Fruit fly (Drosophila melanogaster) whole organism, prepupa: ENCODE data around the gene CG6066.

Experiments
- CG34406 ChIP-seq: fragments of 200-800 bp; sonication (Bioruptor generic); optimal IDR thresholded peaks from 3 replicates; lab custom pipeline; 2016; ENCODE audit warnings: missing biosample characterization, missing genetic modification characterization
- CG6163 ChIP-seq: fragments of 200-800 bp; sonication (Bioruptor generic); IDR thresholded peaks from 3 replicates; pipeline ENCODE4 v1.3.6; 2022; ENCODE audit warnings: missing biosample characterization, missing genetic modification characterization
- CG6276 ChIP-seq: fragments of 200-800 bp; sonication (Bioruptor generic); optimal IDR thresholded peaks from 2 replicates; lab custom pipeline; 2017; ENCODE audit warnings: missing biosample characterization, mild to moderate bottlenecking, missing genetic modification characterization
- Gug ChIP-seq: fragments of 200-800 bp; sonication (Bioruptor generic); IDR thresholded peaks from 2 replicates; pipeline ENCODE4 v1.3.6; 2022; ENCODE audit warnings: missing biosample characterization, missing genetic modification characterization
- Hr38 ChIP-seq: sonication (Bioruptor generic); optimal IDR thresholded peaks from 2 replicates; lab custom pipeline; 2016; ENCODE audit warnings: missing biosample characterization, missing genetic modification characterization
- Hr39 ChIP-seq: fragments of 200-800 bp; sonication (Bioruptor generic); optimal IDR thresholded peaks from 2 replicates; lab custom pipeline; 2016; ENCODE audit warnings: missing biosample characterization, missing genetic modification characterization
- Lpt ChIP-seq: fragments of 200-800 bp; sonication (Bioruptor generic); optimal IDR thresholded peaks from 3 replicates; lab custom pipeline; 2016; ENCODE audit warnings: missing biosample characterization, missing genetic modification characterization
- Met ChIP-seq: fragments of 200-800 bp; sonication (Bioruptor generic); optimal IDR thresholded peaks from 3 replicates; lab custom pipeline; 2016; ENCODE audit warnings: missing biosample characterization, missing genetic modification characterization
- achi ChIP-seq: fragments of 200-800 bp; sonication (Bioruptor generic); optimal IDR thresholded peaks from 3 replicates; lab custom pipeline; 2016; ENCODE audit warnings: missing biosample characterization, missing genetic modification characterization
- pdm3 ChIP-seq: fragments of 200-800 bp; sonication (Bioruptor generic); optimal IDR thresholded peaks from 3 replicates; lab custom pipeline; 2016; ENCODE audit warnings: missing biosample characterization, missing genetic modification characterization
- ss ChIP-seq, 2 experiments: fragments of 200-800 bp; sonication (Bioruptor generic); optimal IDR thresholded peaks; 2 replicates in 1 of 2; 3 replicates in 1 of 2; lab custom pipeline; 2017 to 2018; ENCODE audit warnings: mild to moderate bottlenecking in 2 of 2, missing biosample characterization in 2 of 2, missing genetic modification characterization in 2 of 2, moderate library complexity in 1 of 2

dm6 chr3R:27084528-27085052, 31.9 kb downstream of the CG6066 start:
- TF ChIP-seq Hr39 (GFP tag; lab: Kevin White, UChicago) (no peak), Gug (GFP tag; lab: Robert Waterston, UW) (no peak), Lpt (GFP tag; lab: Kevin White, UChicago) (peak; percentile 9), Hr38 (GFP tag; lab: Kevin White, UChicago) (no peak), CG34406 (GFP tag; lab: Kevin White, UChicago) (no peak), CG6163 (GFP tag; lab: Robert Waterston, UW) (peak; percentile 78), achi (GFP tag; lab: Kevin White, UChicago) (peak; percentile 53), pdm3 (no peak), ss (GFP tag; optimal IDR thresholded peaks at IDR 0.05; lab: Kevin White, UChicago) (peak; percentile 68 to 74), CG6276 (peak; percentile 8), Met (peak; percentile 14)
